Fruit fly (Drosophila melanogaster) whole organism, embryonic: Measurements from ENCODE around the gene mmd.

Experiments used
- Bteb2 ChIP-seq: fragments of 200-800 bp; sonication (Bioruptor generic); optimal IDR thresholded peaks from 2 replicates; lab custom pipeline; 2016; ENCODE audit warnings: missing biosample characterization, missing genetic modification characterization
- CG13894 ChIP-seq: fragments of 200-800 bp; sonication (Bioruptor generic); optimal IDR thresholded peaks from 3 replicates; lab custom pipeline; 2018; ENCODE audit warnings: missing biosample characterization, mild to moderate bottlenecking, missing genetic modification characterization, moderate library complexity
- CG14050 ChIP-seq: fragments of 200-800 bp; sonication (Bioruptor generic); IDR thresholded peaks from 3 replicates; pipeline ENCODE4 v1.3.6; 2022; ENCODE audit warnings: missing biosample characterization, missing genetic modification characterization
- CG1602 ChIP-seq: fragments of 200-800 bp; sonication (Bioruptor generic); optimal IDR thresholded peaks from 3 replicates; lab custom pipeline; 2016; ENCODE audit warnings: missing biosample characterization, missing genetic modification characterization
- CG17328 ChIP-seq: fragments of 200-800 bp; sonication (Bioruptor generic); IDR thresholded peaks from 2 replicates; pipeline ENCODE4 v1.3.6; 2022; ENCODE audit warnings: missing biosample characterization, missing genetic modification characterization
- CG17802 ChIP-seq: fragments of 200-800 bp; sonication (Bioruptor generic); optimal IDR thresholded peaks from 2 replicates; lab custom pipeline; 2018; ENCODE audit warnings: missing biosample characterization, mild to moderate bottlenecking, missing genetic modification characterization, moderate library complexity
- CG18619 ChIP-seq: fragments of 200-800 bp; sonication (Bioruptor generic); optimal IDR thresholded peaks from 3 replicates; lab custom pipeline; 2017; ENCODE audit warnings: missing biosample characterization, mild to moderate bottlenecking, missing genetic modification characterization
- CG2678 ChIP-seq: fragments of 200-800 bp; sonication (Bioruptor generic); optimal IDR thresholded peaks from 3 replicates; lab custom pipeline; 2019; ENCODE audit warnings: missing biosample characterization, mild to moderate bottlenecking, missing genetic modification characterization, moderate library complexity
- CG32532 ChIP-seq: fragments of 200-800 bp; sonication (Bioruptor generic); IDR thresholded peaks from 2 replicates; pipeline ENCODE4 v1.3.6; 2022; ENCODE audit warnings: missing biosample characterization, missing genetic modification characterization
- CG7556 ChIP-seq: fragments of 200-800 bp; sonication (Bioruptor generic); optimal IDR thresholded peaks from 2 replicates; lab custom pipeline; 2017; ENCODE audit warnings: missing biosample characterization, mild to moderate bottlenecking, missing genetic modification characterization
- CG8388 ChIP-seq: fragments of 200-800 bp; sonication (Bioruptor generic); optimal IDR thresholded peaks from 2 replicates; lab custom pipeline; 2019; ENCODE audit warnings: missing biosample characterization, mild to moderate bottlenecking, missing genetic modification characterization, moderate library complexity
- Deaf1 ChIP-seq: fragments of 200-800 bp; optimal IDR thresholded peaks from 3 replicates; lab custom pipeline; 2019; ENCODE audit warnings: missing biosample characterization, mild to moderate bottlenecking, missing genetic modification characterization, moderate library complexity
- Hr3 ChIP-seq: fragments of 200-800 bp; sonication (Bioruptor generic); optimal IDR thresholded peaks from 3 replicates; lab custom pipeline; 2016; ENCODE audit warnings: missing biosample characterization, missing genetic modification characterization
- Optix ChIP-seq: fragments of 200-800 bp; sonication (Bioruptor generic); IDR thresholded peaks from 3 replicates; pipeline ENCODE4 v1.3.6; 2022; ENCODE audit warnings: missing biosample characterization, missing genetic modification characterization
- Sox102F ChIP-seq: fragments of 200-800 bp; sonication (Bioruptor generic); optimal IDR thresholded peaks from 2 replicates; lab custom pipeline; 2018; ENCODE audit warnings: missing biosample characterization, mild to moderate bottlenecking, missing genetic modification characterization, moderate library complexity
- Trl ChIP-seq, 3 experiments: fragments of >200 bp in 2 of 3; fragments of 200-800 bp in 1 of 3; sonication (Bioruptor generic) in 1 of 3; optimal IDR thresholded peaks; 2 replicates in 1 of 3; 3 replicates in 2 of 3; lab custom pipeline; 2016 to 2017; ENCODE audit warnings: missing biosample characterization in 1 of 3, missing genetic modification characterization in 1 of 3
- abd-A ChIP-seq: fragments of 200-800 bp; sonication (Bioruptor generic); optimal IDR thresholded peaks from 3 replicates; lab custom pipeline; 2019; ENCODE audit warnings: missing biosample characterization, mild to moderate bottlenecking, missing genetic modification characterization, moderate library complexity
- bowl ChIP-seq: fragments of 200-800 bp; sonication (Bioruptor generic); IDR thresholded peaks from 2 replicates; pipeline ENCODE4 v1.3.6; 2022; ENCODE audit warnings: missing biosample characterization, missing genetic modification characterization
- caup ChIP-seq: fragments of 200-800 bp; sonication (Bioruptor generic); optimal IDR thresholded peaks from 3 replicates; lab custom pipeline; 2017; ENCODE audit warnings: missing biosample characterization, mild to moderate bottlenecking, missing genetic modification characterization, moderate library complexity; ENCODE audit not compliant: severe bottlenecking
- chn ChIP-seq: fragments of 200-800 bp; sonication (Bioruptor generic); optimal IDR thresholded peaks from 2 replicates; lab custom pipeline; 2016; ENCODE audit warnings: missing biosample characterization, missing genetic modification characterization
- dan ChIP-seq: fragments of 200-800 bp; sonication (Bioruptor generic); IDR thresholded peaks from 2 replicates; pipeline ENCODE4 v1.3.6; 2022; ENCODE audit warnings: missing biosample characterization, missing genetic modification characterization
- ems ChIP-seq: fragments of 200-800 bp; sonication (Bioruptor generic); optimal IDR thresholded peaks from 3 replicates; lab custom pipeline; 2016; ENCODE audit warnings: missing biosample characterization, missing genetic modification characterization
- ewg ChIP-seq: fragments of 200-800 bp; sonication (Bioruptor generic); optimal IDR thresholded peaks from 3 replicates; lab custom pipeline; 2017; ENCODE audit warnings: mild to moderate bottlenecking, missing biosample characterization, missing genetic modification reagents, missing genetic modification characterization
- exex ChIP-seq: fragments of 200-800 bp; sonication (Bioruptor generic); optimal IDR thresholded peaks from 4 replicates; lab custom pipeline; 2018; ENCODE audit warnings: missing biosample characterization, mild to moderate bottlenecking, missing genetic modification characterization, moderate library complexity
- gem ChIP-seq: fragments of 200-800 bp; sonication (Bioruptor generic); optimal IDR thresholded peaks from 2 replicates; lab custom pipeline; 2019; ENCODE audit warnings: missing biosample characterization, mild to moderate bottlenecking, missing genetic modification characterization, moderate library complexity
- gfzf ChIP-seq: fragments of 200-800 bp; sonication (Bioruptor generic); optimal IDR thresholded peaks from 2 replicates; lab custom pipeline; 2016; ENCODE audit warnings: missing biosample characterization, mild to moderate bottlenecking, missing genetic modification characterization, moderate library complexity
- insv ChIP-seq, 2 experiments: fragments of 200-800 bp; sonication (Bioruptor generic); optimal IDR thresholded peaks; 3 replicates each; lab custom pipeline; 2016 to 2018; ENCODE audit warnings: missing biosample characterization in 2 of 2, missing genetic modification characterization in 2 of 2
- jigr1 ChIP-seq: fragments of 200-800 bp; sonication (Bioruptor generic); IDR thresholded peaks from 3 replicates; pipeline ENCODE4 v1.3.6; 2022; ENCODE audit warnings: missing biosample characterization, missing genetic modification characterization
- nerfin-1 ChIP-seq: fragments of 200-800 bp; sonication (Bioruptor generic); optimal IDR thresholded peaks from 3 replicates; lab custom pipeline; 2019; ENCODE audit warnings: missing biosample characterization, mild to moderate bottlenecking, missing genetic modification characterization, moderate library complexity
- nmo ChIP-seq: fragments of 200-800 bp; sonication (Bioruptor generic); optimal IDR thresholded peaks from 2 replicates; lab custom pipeline; 2018; ENCODE audit warnings: missing biosample characterization, mild to moderate bottlenecking, missing genetic modification characterization, moderate library complexity
- nom ChIP-seq: fragments of 200-800 bp; sonication (Bioruptor generic); optimal IDR thresholded peaks from 2 replicates; lab custom pipeline; 2017; ENCODE audit warnings: missing biosample characterization, missing genetic modification characterization, mild to moderate bottlenecking, moderate library complexity, missing genetic modification reagents
- pfk ChIP-seq: fragments of 200-800 bp; sonication (Bioruptor generic); optimal IDR thresholded peaks from 2 replicates; lab custom pipeline; 2018; ENCODE audit warnings: missing biosample characterization, mild to moderate bottlenecking, missing genetic modification characterization, moderate library complexity
- pzg ChIP-seq: fragments of 200-800 bp; sonication (Bioruptor generic); optimal IDR thresholded peaks from 3 replicates; lab custom pipeline; 2018; ENCODE audit warnings: missing biosample characterization, mild to moderate bottlenecking, missing genetic modification characterization, moderate library complexity
- sd ChIP-seq: fragments of 200-800 bp; sonication (Bioruptor generic); optimal IDR thresholded peaks from 3 replicates; lab custom pipeline; 2018; ENCODE audit warnings: missing biosample characterization, mild to moderate bottlenecking, missing genetic modification characterization, moderate library complexity
- shn ChIP-seq: fragments of 200-800 bp; sonication (Bioruptor generic); optimal IDR thresholded peaks from 3 replicates; lab custom pipeline; 2016; ENCODE audit warnings: missing biosample characterization, missing genetic modification characterization
- ssp ChIP-seq: fragments of 200-800 bp; sonication (Bioruptor generic); IDR thresholded peaks from 2 replicates; pipeline ENCODE4 v1.3.6; 2022; ENCODE audit warnings: missing biosample characterization, missing genetic modification characterization
- tin ChIP-seq: fragments of 200-800 bp; sonication (Bioruptor generic); optimal IDR thresholded peaks from 3 replicates; lab custom pipeline; 2016; ENCODE audit warnings: missing biosample characterization, missing genetic modification characterization
- tll ChIP-seq, 2 experiments: fragments of 200-800 bp in 1 of 2; fragments of >200 bp in 1 of 2; sonication (Bioruptor generic) in 1 of 2; optimal IDR thresholded peaks; 2 replicates each; lab custom pipeline; 2017 to 2019; ENCODE audit warnings: missing biosample characterization in 2 of 2, missing genetic modification characterization in 2 of 2, mild to moderate bottlenecking in 1 of 2, moderate library complexity in 1 of 2
- trh ChIP-seq: fragments of 200-800 bp; sonication (Bioruptor generic); optimal IDR thresholded peaks from 2 replicates; lab custom pipeline; 2016; ENCODE audit warnings: missing biosample characterization, missing genetic modification characterization
- unpg ChIP-seq: fragments of 200-800 bp; sonication (Bioruptor generic); optimal IDR thresholded peaks from 3 replicates; lab custom pipeline; 2018; ENCODE audit warnings: missing biosample characterization, mild to moderate bottlenecking, missing genetic modification characterization, moderate library complexity
- wek ChIP-seq: fragments of 200-800 bp; sonication (Bioruptor generic); optimal IDR thresholded peaks from 3 replicates; lab custom pipeline; 2018; ENCODE audit warnings: missing biosample characterization, mild to moderate bottlenecking, missing genetic modification characterization, moderate library complexity

The mmd gene

dm6 chrX:15983501-15983900, 10.5 kb upstream of the mmd start, which contains the start of gene Slc25A46a (continued):
- no peak for TF ChIP-seq CG1602 (GFP tag; lab: Kevin White, UChicago)
- TF ChIP-seq CG2678, result no peak
- TF ChIP-seq CG8388 (GFP tag; lab: Kevin White, UChicago), result peak; percentile 4
- TF ChIP-seq jigr1, result no peak

dm6 chrX:15982844-15983243, 9.9 kb upstream of the mmd start, which contains the start of gene Cep164:
Gene Cep164 (minus strand): TSS chrX:15982944.
- TF ChIP-seq pzg (GFP tag; lab: Kevin White, UChicago) (peak; percentile 15), nom (GFP tag; lab: Kevin White, UChicago) (peak; percentile 6), CG17802 (peak; percentile 55), gfzf (peak; percentile 6), wek (GFP tag; lab: Kevin White, UChicago) (no peak), Hr3 (GFP tag; lab: Kevin White, UChicago) (no peak), Deaf1 (tag; lab: Kevin White, UChicago) (peak; percentile 22), ssp (GFP tag; lab: Robert Waterston, UW) (peak; percentile 42; the same call in 1 of the 2 replicates)

dm6 chrX:15976568-15976967, 3.6 kb upstream of the mmd start, which contains the start of gene CG42766:
Gene CG42766 (plus strand): TSS chrX:15976868.
- TF ChIP-seq shn (no peak), CG14050 (GFP tag; lab: Robert Waterston, UW) (no peak), CG17328 (GFP tag; lab: Robert Waterston, UW) (no peak), tll (GFP tag; optimal IDR thresholded peaks at IDR 0.05; lab: Kevin White, UChicago) (no peak), CG7556 (GFP tag; lab: Kevin White, UChicago) (no peak), wek (GFP tag; lab: Kevin White, UChicago) (no peak), Bteb2 (GFP tag; lab: Kevin White, UChicago) (no peak), gem (tag; lab: Kevin White, UChicago) (no peak), Sox102F (GFP tag; lab: Kevin White, UChicago) (no peak), tin (GFP tag; lab: Kevin White, UChicago) (no peak)

dm6 chrX:15974125-15974524, 1.2 kb upstream of the mmd start, which contains the start of gene Or13a:
Gene Or13a (plus strand): TSS chrX:15974425.
- no peak for TF ChIP-seq chn
- no peak for TF ChIP-seq CG8388 (GFP tag; lab: Kevin White, UChicago)
- no peak for TF ChIP-seq trh (GFP tag; lab: Kevin White, UChicago)
- no peak for TF ChIP-seq CG32532
- TF ChIP-seq nmo (GFP tag; lab: Kevin White, UChicago), result no peak
- no peak for TF ChIP-seq exex
- no peak for TF ChIP-seq caup (GFP tag; lab: Kevin White, UChicago)
- TF ChIP-seq dan, result no peak
- TF ChIP-seq insv (GFP tag; optimal IDR thresholded peaks at IDR 0.05; lab: Kevin White, UChicago), result no peak
- TF ChIP-seq bowl, result no peak
- TF ChIP-seq pfk (GFP tag; lab: Kevin White, UChicago), result no peak
- no peak for TF ChIP-seq Optix (GFP tag; lab: Robert Waterston, UW)
- no peak for TF ChIP-seq gfzf
- TF ChIP-seq unpg (GFP tag; lab: Kevin White, UChicago), result no peak

- TF ChIP-seq CG18619 (GFP tag; lab: Kevin White, UChicago) (no peak), ems (GFP tag; lab: Kevin White, UChicago) (no peak), Trl (optimal IDR thresholded peaks at IDR 0.05; lab: Kevin White, UChicago) (peak in 1 of 2 experiments; percentile 17), Trl (GFP tag; optimal IDR thresholded peaks at IDR 0.05; lab: Kevin White, UChicago) (no peak), CG13894 (tag; lab: Kevin White, UChicago) (peak; percentile 29), Deaf1 (tag; lab: Kevin White, UChicago) (peak; percentile 5), abd-A (peak; percentile 31), nerfin-1 (tag; lab: Kevin White, UChicago) (peak; percentile 96), sd (tag; lab: Kevin White, UChicago) (peak; percentile 55), ewg (peak; percentile 56)
These were observed 1.4 kb downstream of the mmd start for dm6 chrX:15971574-15971973.
